Worm (Caenorhabditis elegans) whole organism, L2 larva: Measurements from ENCODE around the gene F42A10.6.

Source experiments
- F13H6.1 ChIP-seq: sonication (generic microtip); optimal IDR thresholded peaks from 2 replicates; lab custom pipeline; 2016; ENCODE audit warnings: missing genetic modification characterization, missing compliant biosample characterization
- alr-1 ChIP-seq: fragments of 150-350 bp; optimal IDR thresholded peaks from 2 replicates; lab custom pipeline; 2014; ENCODE audit warnings: missing biosample characterization, missing genetic modification characterization
- nhr-11 ChIP-seq: fragments of 150-350 bp; optimal IDR thresholded peaks from 2 replicates; lab custom pipeline; 2014; ENCODE audit warnings: missing biosample characterization, missing genetic modification characterization

DNA sequence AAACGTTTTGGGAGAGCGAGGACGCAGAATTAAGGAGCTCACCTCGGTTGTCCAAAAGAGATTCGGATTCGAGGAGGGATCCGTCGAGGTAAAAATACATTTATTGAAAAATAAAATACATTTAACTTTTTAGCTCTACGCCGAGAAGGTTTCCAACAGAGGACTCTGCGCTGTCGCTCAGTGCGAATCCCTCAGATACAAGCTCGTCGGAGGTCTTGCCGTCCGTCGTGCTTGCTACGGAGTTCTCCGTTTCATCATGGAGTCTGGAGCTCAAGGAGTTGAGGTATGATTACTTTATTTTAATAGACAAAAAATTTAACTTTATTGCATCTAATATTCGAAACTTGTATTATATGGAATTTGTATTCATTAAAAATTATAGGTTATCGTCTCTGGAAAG, 30.4 kb upstream of the F42A10.6 start:
- TF ChIP-seq alr-1, result no peak
- TF ChIP-seq nhr-11 (tag; lab: Kevin White, UChicago), result no peak
- TF ChIP-seq F13H6.1 (tag; lab: Kevin White, UChicago), result no peak
